1 fruit fly cellular context compared by ENCODE assay signal in genomic region chr3L:13486860-13487404, dm6.
TF ChIP-seq lines count a peak whose summit lies in the region.

No protein-coding gene starts in this region.

TF ChIP-seq in whole organism, prepupa, 60 proteins besides CTCF, POLR2A, EP300 and RAD21 (continued from another document):
- TF ChIP-seq CG32006 (GFP tag; optimal IDR thresholded peaks at IDR 0.05; lab: Kevin White, UChicago) (no peak), Lpt (GFP tag; optimal IDR thresholded peaks at IDR 0.05; lab: Kevin White, UChicago) (peak; percentile 29), CG6808 (GFP tag; optimal IDR thresholded peaks at IDR 0.05; lab: Kevin White, UChicago) (peak; percentile 15), CG10631 (GFP tag; optimal IDR thresholded peaks at IDR 0.05; lab: Kevin White, UChicago) (no peak), Hr38 (GFP tag; optimal IDR thresholded peaks at IDR 0.05; lab: Kevin White, UChicago) (no peak), OdsH (GFP tag; optimal IDR thresholded peaks at IDR 0.05; lab: Kevin White, UChicago) (no peak)
TF ChIP-seq in whole organism, prepupa: peak in this region for 12.
